Worm (Caenorhabditis elegans): ENCODE results near the gene praf-3.

ce11 chrIV:8384737-8385136, 5.0 kb downstream of the praf-3 start:
- TF ChIP-seq W03F9.2 (tag; optimal IDR thresholded peaks at IDR 0.05) (no peak), him-1 (tag; optimal IDR thresholded peaks at IDR 0.05) (no peak), dao-5 (tag; optimal IDR thresholded peaks at IDR 0.05) (no peak)
